Worm (Caenorhabditis elegans) whole organism, mixed stage, embryonic: ENCODE results near the gene Y57G11C.51.

Source experiments
- cnd-1 ChIP-seq: fragments of 200-800 bp; sonication (Bioruptor generic); optimal IDR thresholded peaks from 2 replicates; lab custom pipeline; 2018; ENCODE audit warnings: mild to moderate bottlenecking, missing genetic modification characterization, missing compliant biosample characterization
- nhr-237 ChIP-seq: fragments of 150-350 bp; optimal IDR thresholded peaks from 2 replicates; lab custom pipeline; 2014; ENCODE audit warnings: missing biosample characterization, missing genetic modification characterization
- nhr-28 ChIP-seq: fragments of 150-350 bp; optimal IDR thresholded peaks from 2 replicates; lab custom pipeline; 2014; ENCODE audit warnings: missing biosample characterization, missing genetic modification characterization

- TF ChIP-seq cnd-1 (no peak), nhr-237 (tag; lab: Kevin White, UChicago) (no peak), nhr-28 (no peak)
Measured at ce11 chrIV:14786374-14787136, 12.2 kb upstream of the Y57G11C.51 start, which contains the start of gene melo-1.
